Worm (Caenorhabditis elegans) whole organism, late embryonic: ENCODE data around the gene B0304.4.

Experiments
- C08G9.2 ChIP-seq: sonication (generic microtip); optimal IDR thresholded peaks from 2 replicates; lab custom pipeline; 2016; ENCODE audit warnings: mild to moderate bottlenecking, missing genetic modification characterization, moderate library complexity, missing compliant biosample characterization
- C38D4.7 ChIP-seq: fragments of 200-800 bp; sonication (Bioruptor generic); optimal IDR thresholded peaks from 2 replicates; lab custom pipeline; 2018; ENCODE audit warnings: mild to moderate bottlenecking, missing genetic modification characterization, moderate library complexity, missing compliant biosample characterization
- F13H6.1 ChIP-seq: sonication (generic microtip); optimal IDR thresholded peaks from 2 replicates; lab custom pipeline; 2016; ENCODE audit warnings: missing genetic modification characterization, missing compliant biosample characterization
- T23F11.4 ChIP-seq: fragments of 200-800 bp; sonication (Bioruptor generic); optimal IDR thresholded peaks from 2 replicates; lab custom pipeline; 2018; ENCODE audit warnings: mild to moderate bottlenecking, missing genetic modification characterization, missing compliant biosample characterization
- Y22D7AL.16 ChIP-seq: sonication (generic microtip); optimal IDR thresholded peaks from 2 replicates; lab custom pipeline; 2016; ENCODE audit warnings: missing genetic modification characterization, missing compliant biosample characterization
- ceh-14 ChIP-seq: sonication (generic microtip); optimal IDR thresholded peaks from 2 replicates; lab custom pipeline; 2016; ENCODE audit warnings: missing genotype, missing genetic modification characterization, missing compliant biosample characterization
- ceh-19 ChIP-seq: fragments of 200-800 bp; sonication (Bioruptor generic); optimal IDR thresholded peaks from 2 replicates; lab custom pipeline; 2018; ENCODE audit warnings: mild to moderate bottlenecking, missing genetic modification characterization, missing compliant biosample characterization
- ceh-24 ChIP-seq: sonication (generic microtip); optimal IDR thresholded peaks from 2 replicates; lab custom pipeline; 2016; ENCODE audit warnings: mild to moderate bottlenecking, missing genetic modification characterization, missing compliant biosample characterization
- ceh-30 ChIP-seq: fragments of 150-350 bp; optimal IDR thresholded peaks from 2 replicates; lab custom pipeline; 2014; ENCODE audit warnings: missing biosample characterization, missing genetic modification characterization
- ceh-31 ChIP-seq: sonication (generic microtip); optimal IDR thresholded peaks from 2 replicates; lab custom pipeline; 2016; ENCODE audit warnings: missing genetic modification characterization, missing compliant biosample characterization
- ceh-34 ChIP-seq: sonication (generic microtip); optimal IDR thresholded peaks from 2 replicates; lab custom pipeline; 2016; ENCODE audit warnings: mild to moderate bottlenecking, missing genetic modification characterization, missing compliant biosample characterization
- dmd-4 ChIP-seq: sonication (generic microtip); optimal IDR thresholded peaks from 2 replicates; lab custom pipeline; 2016; ENCODE audit warnings: borderline replicate concordance, missing genetic modification characterization, missing compliant biosample characterization
- dve-1 ChIP-seq: sonication (generic microtip); optimal IDR thresholded peaks from 2 replicates; lab custom pipeline; 2017; ENCODE audit warnings: antibody characterized with exemption, mild to moderate bottlenecking, missing genetic modification characterization, missing compliant biosample characterization
- elt-2 ChIP-seq: sonication (generic microtip); optimal IDR thresholded peaks from 2 replicates; lab custom pipeline; 2016; ENCODE audit warnings: missing genetic modification reagents, missing genetic modification characterization, missing compliant biosample characterization
- fax-1 ChIP-seq: sonication (generic microtip); optimal IDR thresholded peaks from 2 replicates; lab custom pipeline; 2016; ENCODE audit warnings: missing genotype, missing genetic modification characterization, missing compliant biosample characterization
- gmeb-2 ChIP-seq: sonication (generic microtip); optimal IDR thresholded peaks from 2 replicates; lab custom pipeline; 2016; ENCODE audit warnings: missing genetic modification characterization, inconsistent platforms, missing compliant biosample characterization
- hlh-30 ChIP-seq: sonication (generic microtip); optimal IDR thresholded peaks from 2 replicates; lab custom pipeline; 2017; ENCODE audit warnings: antibody characterized with exemption, missing genetic modification characterization, missing compliant biosample characterization; ENCODE audit not compliant: insufficient read depth
- hlh-6 ChIP-seq: sonication (generic microtip); optimal IDR thresholded peaks from 2 replicates; lab custom pipeline; 2016; ENCODE audit warnings: missing genotype, missing genetic modification characterization, missing compliant biosample characterization
- hlh-8 ChIP-seq: sonication (generic microtip); optimal IDR thresholded peaks from 2 replicates; lab custom pipeline; 2016; ENCODE audit warnings: missing genotype, missing genetic modification characterization, missing compliant biosample characterization
- lin-11 ChIP-seq: fragments of 200-800 bp; sonication (Bioruptor generic); optimal IDR thresholded peaks from 2 replicates; lab custom pipeline; 2018; ENCODE audit warnings: mild to moderate bottlenecking, missing genetic modification characterization, missing compliant biosample characterization
- madf-2 ChIP-seq: sonication (generic microtip); optimal IDR thresholded peaks from 2 replicates; lab custom pipeline; 2017; ENCODE audit warnings: missing genetic modification characterization, missing compliant biosample characterization
- nfya-1 ChIP-seq: sonication (generic microtip); optimal IDR thresholded peaks from 2 replicates; lab custom pipeline; 2017; ENCODE audit warnings: missing genetic modification characterization, mild to moderate bottlenecking, missing compliant biosample characterization, antibody characterized with exemption, moderate library complexity
- nhr-11 ChIP-seq: fragments of 150-350 bp; optimal IDR thresholded peaks from 2 replicates; lab custom pipeline; 2014; ENCODE audit warnings: missing biosample characterization, missing genetic modification characterization
- pat-9 ChIP-seq: fragments of 200-800 bp; sonication (Bioruptor generic); optimal IDR thresholded peaks from 2 replicates; lab custom pipeline; 2018; ENCODE audit warnings: mild to moderate bottlenecking, missing genetic modification characterization, moderate library complexity, missing compliant biosample characterization
- pax-1 ChIP-seq: fragments of 150-350 bp; optimal IDR thresholded peaks from 2 replicates; lab custom pipeline; 2014; ENCODE audit warnings: missing biosample characterization, missing genetic modification characterization
- pha-2 ChIP-seq: sonication (generic microtip); optimal IDR thresholded peaks from 2 replicates; lab custom pipeline; 2017; ENCODE audit warnings: mild to moderate bottlenecking, missing genetic modification characterization, missing compliant biosample characterization
- pros-1 ChIP-seq: fragments of 150-350 bp; optimal IDR thresholded peaks from 2 replicates; lab custom pipeline; 2014; ENCODE audit warnings: missing biosample characterization, missing genetic modification reagents, missing genetic modification characterization
- ref-2 ChIP-seq: sonication (generic microtip); optimal IDR thresholded peaks from 2 replicates; lab custom pipeline; 2016; ENCODE audit warnings: missing genetic modification characterization, missing compliant biosample characterization
- sdc-2 ChIP-seq: sonication (generic microtip); optimal IDR thresholded peaks from 2 replicates; lab custom pipeline; 2016; ENCODE audit warnings: missing genotype, missing genetic modification characterization, missing compliant biosample characterization
- sox-2 ChIP-seq: fragments of 200-800 bp; sonication (Bioruptor generic); IDR thresholded peaks from 2 replicates; pipeline ENCODE4 v1.3.6; 2022; ENCODE audit warnings: missing genetic modification reagents, missing genetic modification characterization, missing compliant biosample characterization
- sox-4 ChIP-seq: sonication (generic microtip); optimal IDR thresholded peaks from 2 replicates; lab custom pipeline; 2017; ENCODE audit warnings: mild to moderate bottlenecking, missing genetic modification characterization, inconsistent platforms, missing compliant biosample characterization
- syd-9 ChIP-seq: sonication (generic microtip); optimal IDR thresholded peaks from 2 replicates; lab custom pipeline; 2016; ENCODE audit warnings: mild to moderate bottlenecking, missing genetic modification characterization, moderate library complexity, missing compliant biosample characterization
- tbx-2 ChIP-seq: sonication (generic microtip); optimal IDR thresholded peaks from 2 replicates; lab custom pipeline; 2016; ENCODE audit warnings: missing genetic modification characterization, missing compliant biosample characterization
- tbx-7 ChIP-seq: sonication (generic microtip); optimal IDR thresholded peaks from 2 replicates; lab custom pipeline; 2016; ENCODE audit warnings: missing genotype, missing genetic modification characterization, missing compliant biosample characterization
- ttx-3 ChIP-seq: sonication (generic microtip); optimal IDR thresholded peaks from 2 replicates; lab custom pipeline; 2016; ENCODE audit warnings: missing genetic modification reagents, missing genetic modification characterization, missing compliant biosample characterization
- unc-86 ChIP-seq: sonication (generic microtip); optimal IDR thresholded peaks from 2 replicates; lab custom pipeline; 2016; ENCODE audit warnings: missing genetic modification characterization, missing compliant biosample characterization
- ztf-16 ChIP-seq: sonication (generic microtip); optimal IDR thresholded peaks from 2 replicates; lab custom pipeline; 2017; ENCODE audit warnings: missing genetic modification characterization, missing compliant biosample characterization

Gene B0304.4

ce11 chrII:4523122-4523672 lies at the start of gene B0304.4, which contains the start of gene B0304.2:
TSS of gene B0304.4 (minus strand) at chrII:4523222.
TSS of gene B0304.2 (plus strand) at chrII:4523622.
- no peak for TF ChIP-seq ceh-19
- no peak for TF ChIP-seq ttx-3 (tag; lab: Kevin White, UChicago)
- no peak for TF ChIP-seq pros-1
- TF ChIP-seq pha-2 (tag; lab: Kevin White, UChicago), result no peak
- no peak for TF ChIP-seq T23F11.4 (GFP tag; lab: Kevin White, UChicago)
- no peak for TF ChIP-seq hlh-8 (tag; lab: Kevin White, UChicago)
- TF ChIP-seq nfya-1 (tag; lab: Kevin White, UChicago), result no peak
- no peak for TF ChIP-seq ceh-14 (tag; lab: Kevin White, UChicago)
- no peak for TF ChIP-seq pax-1 (tag; lab: Kevin White, UChicago)
- TF ChIP-seq syd-9 (tag; lab: Kevin White, UChicago), result no peak
- TF ChIP-seq hlh-6, result no peak
- TF ChIP-seq pat-9 (tag; lab: Kevin White, UChicago), result no peak
- TF ChIP-seq lin-11, result no peak

ce11 chrII:4572579-4572978 lies 49.6 kb upstream of the B0304.4 start:
- TF ChIP-seq sox-2 (GFP tag; lab: Robert Waterston, UW), result no peak
- no peak for TF ChIP-seq dve-1
- TF ChIP-seq sdc-2 (tag; lab: Kevin White, UChicago), result no peak
- TF ChIP-seq Y22D7AL.16 (tag; lab: Kevin White, UChicago), result no peak

ce11 chrII:4571868-4572267 lies 48.8 kb upstream of the B0304.4 start, which contains the start of gene vab-1:
TSS of gene vab-1 (plus strand) at chrII:4572000.
- no peak for TF ChIP-seq dmd-4 (tag; lab: Kevin White, UChicago)
- TF ChIP-seq ztf-16, result no peak
- TF ChIP-seq sox-4 (tag; lab: Kevin White, UChicago), result no peak
- no peak for TF ChIP-seq ceh-24
- no peak for TF ChIP-seq ceh-19
- TF ChIP-seq hlh-8 (tag; lab: Kevin White, UChicago), result no peak
- TF ChIP-seq gmeb-2 (tag; lab: Kevin White, UChicago), result no peak
- no peak for TF ChIP-seq sox-2 (GFP tag; lab: Robert Waterston, UW)
- TF ChIP-seq pha-2 (tag; lab: Kevin White, UChicago), result no peak
- no peak for TF ChIP-seq ceh-34 (tag; lab: Kevin White, UChicago)
- TF ChIP-seq, all 69 proteins: peak for 0

- peak; percentile 1 for TF ChIP-seq ref-2 (tag; lab: Kevin White, UChicago)
- no peak for TF ChIP-seq madf-2
- TF ChIP-seq tbx-7 (tag; lab: Kevin White, UChicago), result no peak
- TF ChIP-seq fax-1 (tag; lab: Kevin White, UChicago), result no peak
- peak; percentile 23 for TF ChIP-seq nfya-1 (tag; lab: Kevin White, UChicago)
- peak; percentile 20 for TF ChIP-seq unc-86 (tag; lab: Kevin White, UChicago)
- no peak for TF ChIP-seq hlh-30 (tag; lab: Kevin White, UChicago)
- TF ChIP-seq elt-2 (tag; lab: Kevin White, UChicago), result peak; percentile 33
- no peak for TF ChIP-seq Y22D7AL.16 (tag; lab: Kevin White, UChicago)
- TF ChIP-seq C08G9.2 (tag; lab: Kevin White, UChicago), result peak; percentile 2
- peak; percentile 1 for TF ChIP-seq ceh-34 (tag; lab: Kevin White, UChicago)
- no peak for TF ChIP-seq ceh-14 (tag; lab: Kevin White, UChicago)
- TF ChIP-seq ceh-31 (tag; lab: Kevin White, UChicago), result peak; percentile 38
- peak; percentile 11 for TF ChIP-seq tbx-2 (tag; lab: Kevin White, UChicago)
- no peak for TF ChIP-seq ztf-16
Observed at ce11 chrII:4571112-4571511, 48.1 kb upstream of the B0304.4 start.

ce11 chrII:4566237-4566636 lies 43.2 kb upstream of the B0304.4 start:
- no peak for TF ChIP-seq nhr-11 (tag; lab: Kevin White, UChicago)
- TF ChIP-seq tbx-2 (tag; lab: Kevin White, UChicago), result no peak
- no peak for TF ChIP-seq ceh-30 (tag; lab: Kevin White, UChicago)
- TF ChIP-seq F13H6.1 (tag; lab: Kevin White, UChicago), result no peak
- no peak for TF ChIP-seq ref-2 (tag; lab: Kevin White, UChicago)
- TF ChIP-seq C38D4.7, result no peak
- no peak for TF ChIP-seq madf-2
- TF ChIP-seq C08G9.2 (tag; lab: Kevin White, UChicago), result no peak
